Worm (Caenorhabditis elegans): ENCODE data around the gene cdk-5.

ce11 chrIII:13458978-13459596, 7.1 kb downstream of the cdk-5 start, which contains the start of gene tag-164:
- TF ChIP-seq tbx-2 (tag; optimal IDR thresholded peaks at IDR 0.05) (no peak), nhr-90 (tag; optimal IDR thresholded peaks at IDR 0.05; ENCODE audit: poor library complexity) (no peak), egl-27 (tag; optimal IDR thresholded peaks at IDR 0.05) (no peak), ztf-4 (tag; optimal IDR thresholded peaks at IDR 0.05) (no peak), blmp-1 (tag; optimal IDR thresholded peaks at IDR 0.05) (no peak), sox-4 (tag; optimal IDR thresholded peaks at IDR 0.05) (no peak), unc-130 (tag; optimal IDR thresholded peaks at IDR 0.05) (no peak)
